Worm (Caenorhabditis elegans): ENCODE data around the gene F17C8.9.
A peak's percentile ranks its signal among the peaks of the same experiment; 100 is the strongest.

Gene F17C8.9

DNA sequence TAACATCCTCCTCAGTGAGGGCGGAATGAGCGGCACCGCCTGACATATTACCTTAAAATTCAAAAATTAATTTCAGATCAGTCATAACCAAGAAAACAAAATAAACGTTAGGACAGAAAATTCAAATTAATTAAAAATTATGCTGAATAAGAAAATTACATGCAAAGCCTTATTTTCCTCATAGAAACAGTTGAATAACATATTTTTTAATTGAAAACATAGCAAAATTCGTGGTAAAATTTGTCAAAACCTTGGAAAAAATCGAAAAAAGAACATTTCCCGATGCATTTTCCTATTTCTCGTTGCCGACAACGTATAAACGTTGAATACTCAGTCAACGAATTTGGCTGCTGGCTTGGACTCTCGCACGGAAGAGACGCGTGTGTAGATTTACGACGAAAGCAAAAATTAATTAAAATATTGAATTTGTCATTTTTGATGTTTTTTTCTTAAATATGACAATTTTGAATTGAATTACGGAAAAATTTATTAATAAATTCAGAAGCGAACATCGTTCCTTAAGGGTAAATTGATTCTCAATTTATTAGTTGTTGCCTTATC, 19.9 kb downstream of the F17C8.9 start, which contains the start of the genes rps-0 and rbg-3:
Gene rps-0, minus strand, starts transcription at position 51 of the 561 bp plus-strand sequence.
Gene rbg-3, plus strand, starts transcription at position 424 of the 561 bp plus-strand sequence.
- peak; percentile 90 for TF ChIP-seq lsy-2 (tag; optimal IDR thresholded peaks at IDR 0.05)
- TF ChIP-seq drap-1 (GFP tag; optimal IDR thresholded peaks at IDR 0.05) = peak; percentile 43
- peak; percentile 81 for TF ChIP-seq pha-4 (tag; optimal IDR thresholded peaks at IDR 0.05)
- peak; percentile 86 for TF ChIP-seq ceh-39 (tag; optimal IDR thresholded peaks at IDR 0.05)
- no peak for TF ChIP-seq mls-2 (tag; optimal IDR thresholded peaks at IDR 0.05)
- no peak for TF ChIP-seq sptf-1 (tag; optimal IDR thresholded peaks at IDR 0.05)
- peak; percentile 61 for TF ChIP-seq hlh-1 (tag; optimal IDR thresholded peaks at IDR 0.05)
- peak; percentile 96 for TF ChIP-seq ces-1 (GFP tag; optimal IDR thresholded peaks at IDR 0.05)
- no peak for TF ChIP-seq nhr-76 (tag; optimal IDR thresholded peaks at IDR 0.05)
- TF ChIP-seq lin-32 (GFP tag; optimal IDR thresholded peaks at IDR 0.05) = no peak
- no peak for TF ChIP-seq blmp-1 (tag; optimal IDR thresholded peaks at IDR 0.05)
- no peak for TF ChIP-seq ceh-83 (GFP tag; optimal IDR thresholded peaks at IDR 0.05)
- TF ChIP-seq M03D4.4 (tag; optimal IDR thresholded peaks at IDR 0.05) = no peak
- no peak for TF ChIP-seq zip-8 (tag; optimal IDR thresholded peaks at IDR 0.05)
- TF ChIP-seq mep-1 (tag; optimal IDR thresholded peaks at IDR 0.05) = peak; percentile 98
- TF ChIP-seq elt-1 (tag; optimal IDR thresholded peaks at IDR 0.05; ENCODE audit: borderline replicate concordance, insufficient read depth) = no peak
- peak; percentile 17 for TF ChIP-seq elt-3 (tag; optimal IDR thresholded peaks at IDR 0.05)
- TF ChIP-seq nhr-237 (tag; optimal IDR thresholded peaks at IDR 0.05) = peak; percentile 91
- TF ChIP-seq lin-13 (tag; optimal IDR thresholded peaks at IDR 0.05) = peak; percentile 79
- TF ChIP-seq snpc-4 (tag; optimal IDR thresholded peaks at IDR 0.05) = no peak
- peak; percentile 65 for TF ChIP-seq unc-120 (tag; optimal IDR thresholded peaks at IDR 0.05; ENCODE audit: poor library complexity, severe bottlenecking)
- no peak for TF ChIP-seq unc-62 (GFP tag; optimal IDR thresholded peaks at IDR 0.05)
- no peak for TF ChIP-seq tbx-8 (GFP tag; optimal IDR thresholded peaks at IDR 0.05)
- no peak for TF ChIP-seq ham-2 (GFP tag; optimal IDR thresholded peaks at IDR 0.05)
- TF ChIP-seq mab-5 (tag; optimal IDR thresholded peaks at IDR 0.05) = peak; percentile 56

DNA sequence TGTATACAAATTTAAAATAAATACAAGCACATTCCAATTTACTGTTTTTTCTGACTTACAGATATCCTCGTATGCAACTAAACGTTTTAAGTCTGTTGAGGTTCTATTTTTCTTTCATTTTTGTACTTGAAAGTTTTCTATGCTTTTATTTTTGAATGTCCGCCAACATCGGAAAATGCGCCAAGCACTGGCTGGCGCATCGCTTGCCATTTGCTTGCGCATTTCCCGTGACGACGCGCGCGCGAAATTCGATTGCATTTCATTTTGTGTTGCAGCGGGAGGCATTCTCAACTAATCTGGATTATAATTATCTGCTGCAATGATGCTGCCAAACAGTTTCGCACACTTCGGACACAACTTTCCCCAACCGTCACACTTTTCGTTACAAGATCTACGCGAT, 22.8 kb downstream of the F17C8.9 start, which contains the start of gene fbxl-2:
Gene fbxl-2, plus strand, starts transcription at position 278 of the 400 bp plus-strand sequence.
- TF ChIP-seq nhr-28 (tag; optimal IDR thresholded peaks at IDR 0.05) (no peak), nhr-76 (tag; optimal IDR thresholded peaks at IDR 0.05) (no peak), unc-62 (GFP tag; optimal IDR thresholded peaks at IDR 0.05) (no peak), sptf-1 (tag; optimal IDR thresholded peaks at IDR 0.05) (peak; percentile 89), cnd-1 (tag; optimal IDR thresholded peaks at IDR 0.05) (peak; percentile 84), bed-3 (GFP tag; optimal IDR thresholded peaks at IDR 0.05) (peak; percentile 41), ceh-43 (GFP tag; optimal IDR thresholded peaks at IDR 0.05) (peak; percentile 68), zip-8 (tag; optimal IDR thresholded peaks at IDR 0.05) (no peak), hlh-1 (tag; optimal IDR thresholded peaks at IDR 0.05) (peak; percentile 34), tbx-8 (GFP tag; optimal IDR thresholded peaks at IDR 0.05) (peak; percentile 47), ceh-83 (GFP tag; optimal IDR thresholded peaks at IDR 0.05) (peak; percentile 73), nhr-237 (tag; optimal IDR thresholded peaks at IDR 0.05) (peak; percentile 94), ztf-11 (tag; optimal IDR thresholded peaks at IDR 0.05) (peak; percentile 73), ham-2 (GFP tag; optimal IDR thresholded peaks at IDR 0.05) (peak; percentile 58), nhr-12 (tag; optimal IDR thresholded peaks at IDR 0.05) (peak; percentile 63), pha-4 (tag; optimal IDR thresholded peaks at IDR 0.05) (peak; percentile 94), elt-1 (tag; optimal IDR thresholded peaks at IDR 0.05; ENCODE audit: borderline replicate concordance, insufficient read depth) (no peak), blmp-1 (tag; optimal IDR thresholded peaks at IDR 0.05) (no peak), elt-3 (tag; optimal IDR thresholded peaks at IDR 0.05) (peak; percentile 71), drap-1 (GFP tag; optimal IDR thresholded peaks at IDR 0.05) (peak; percentile 80), mab-5 (tag; optimal IDR thresholded peaks at IDR 0.05) (peak; percentile 50), lin-13 (tag; optimal IDR thresholded peaks at IDR 0.05) (peak; percentile 98), unc-120 (tag; optimal IDR thresholded peaks at IDR 0.05; ENCODE audit: poor library complexity, severe bottlenecking) (peak; percentile 51), flh-1 (GFP tag; optimal IDR thresholded peaks at IDR 0.05) (peak; percentile 10), nhr-2 (tag; optimal IDR thresholded peaks at IDR 0.05) (peak; percentile 33), mls-2 (tag; optimal IDR thresholded peaks at IDR 0.05) (peak; percentile 77), snpc-4 (tag; optimal IDR thresholded peaks at IDR 0.05) (no peak), lsy-2 (tag; optimal IDR thresholded peaks at IDR 0.05) (peak; percentile 92), mep-1 (tag; optimal IDR thresholded peaks at IDR 0.05) (peak; percentile 95), M03D4.4 (tag; optimal IDR thresholded peaks at IDR 0.05) (peak; percentile 83), unc-39 (tag; optimal IDR thresholded peaks at IDR 0.05) (no peak), lin-32 (GFP tag; optimal IDR thresholded peaks at IDR 0.05) (peak; percentile 72), ces-1 (GFP tag; optimal IDR thresholded peaks at IDR 0.05) (no peak), ceh-39 (tag; optimal IDR thresholded peaks at IDR 0.05) (peak; percentile 78), sem-2 (GFP tag; optimal IDR thresholded peaks at IDR 0.05) (peak; percentile 46)
